Fruit fly (Drosophila melanogaster): ENCODE measurements around the gene Ubx.

The Ubx gene

DNA sequence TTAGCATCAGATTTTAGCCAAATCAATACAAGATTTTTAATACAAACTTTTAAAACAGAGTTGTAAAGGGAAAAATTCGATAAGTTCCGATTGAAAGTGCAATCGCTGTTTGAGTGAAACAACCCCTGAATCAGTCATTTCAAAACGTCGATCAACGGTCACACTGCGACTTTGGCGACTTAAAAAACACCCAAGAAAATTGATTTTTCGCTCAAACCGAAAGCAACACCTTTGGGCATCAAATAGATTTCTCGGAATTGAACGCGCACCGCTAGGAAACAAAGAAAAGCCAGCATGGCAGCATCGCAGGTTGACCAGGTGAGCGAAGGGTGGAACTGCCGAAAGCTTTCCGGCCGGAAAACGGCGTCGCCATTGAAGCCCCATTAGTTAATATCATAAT lies 90.6 kb downstream of the Ubx start, which contains the start of gene Arl6IP1:
Gene Arl6IP1 (plus strand): TSS at position 15 of the 400 bp plus-strand sequence.
- TF ChIP-seq bab1 (GFP tag; optimal IDR thresholded peaks at IDR 0.05) = peak; percentile 23
- no peak for TF ChIP-seq CG11617 (GFP tag; optimal IDR thresholded peaks at IDR 0.05)
- TF ChIP-seq Hr96 (GFP tag; optimal IDR thresholded peaks at IDR 0.05) = no peak
- peak; percentile 57 for TF ChIP-seq CG14711 (tag; optimal IDR thresholded peaks at IDR 0.05)
- no peak for TF ChIP-seq toe (GFP tag; optimal IDR thresholded peaks at IDR 0.05)

DNA sequence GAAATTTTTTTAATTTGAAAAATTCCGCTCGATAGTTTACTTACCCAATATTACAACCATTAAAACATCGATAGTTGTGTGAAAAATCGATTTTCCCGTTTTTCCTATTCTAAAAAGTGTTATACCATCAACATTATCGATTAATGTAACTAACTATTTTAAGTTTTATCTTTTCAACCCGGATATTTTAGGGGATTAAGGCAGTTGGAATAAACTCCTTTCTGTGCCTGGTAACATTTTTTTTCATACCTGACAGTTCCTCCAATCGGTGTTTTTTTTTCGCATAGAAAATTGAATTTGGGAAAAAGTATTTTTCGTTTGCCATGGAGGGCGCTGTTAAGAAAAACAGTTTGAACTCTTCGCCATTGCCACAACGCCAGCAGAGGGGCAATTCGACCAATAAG lies 94.2 kb downstream of the Ubx start, which contains the start of gene nonA-l:
Gene nonA-l (plus strand): TSS at position 201 of the 404 bp plus-strand sequence.
- TF ChIP-seq bab1 (GFP tag; optimal IDR thresholded peaks at IDR 0.05) (peak; percentile 33), CG11617 (GFP tag; optimal IDR thresholded peaks at IDR 0.05) (no peak)

DNA sequence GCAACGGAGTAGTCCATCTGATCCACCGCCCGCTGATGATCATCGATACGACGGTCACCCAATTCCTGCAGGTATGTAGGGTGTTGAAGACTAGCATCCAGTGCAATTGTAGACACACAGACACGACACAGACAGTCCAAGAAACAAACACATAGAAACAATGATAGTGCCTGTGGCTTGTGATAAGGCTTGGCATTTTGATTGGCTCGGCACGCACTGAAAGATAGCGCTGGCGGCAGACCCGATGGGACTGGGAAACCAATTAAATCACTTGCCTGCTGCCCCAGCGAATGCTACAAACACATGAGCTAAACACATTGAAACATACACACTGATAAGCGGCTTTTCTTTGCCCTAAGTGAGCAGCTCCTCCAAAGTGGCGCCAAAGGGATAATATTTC lies 101.5 kb downstream of the Ubx start:
- TF ChIP-seq CG7101 (tag; optimal IDR thresholded peaks at IDR 0.05) = no peak
- TF ChIP-seq CG11617 (GFP tag; optimal IDR thresholded peaks at IDR 0.05) = no peak
- TF ChIP-seq CG1620 (GFP tag; optimal IDR thresholded peaks at IDR 0.05) = no peak
- no peak for TF ChIP-seq cnc (optimal IDR thresholded peaks at IDR 0.05)
- no peak for TF ChIP-seq Clk (GFP tag; optimal IDR thresholded peaks at IDR 0.05)

DNA sequence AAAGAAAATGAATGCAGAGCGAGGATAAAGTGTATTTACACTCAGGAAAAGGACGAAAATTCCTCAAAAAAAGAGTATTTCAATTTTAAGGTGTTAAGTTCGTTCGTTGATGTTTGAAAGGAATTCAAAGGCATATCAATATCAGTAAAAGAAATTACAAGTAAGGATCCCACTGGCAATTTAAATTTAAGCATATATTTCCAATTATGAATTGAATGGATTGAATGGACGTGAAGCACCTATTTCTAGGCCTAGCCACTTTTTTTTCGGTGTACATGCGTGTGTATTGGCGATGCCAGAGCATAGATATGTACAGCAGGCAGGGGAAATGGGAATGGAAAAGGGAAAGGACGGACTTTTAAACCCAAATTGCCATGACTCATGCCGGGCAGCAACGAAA lies 103.7 kb downstream of the Ubx start:
- TF ChIP-seq CG12768 (GFP tag; optimal IDR thresholded peaks at IDR 0.05) (no peak), cnc (optimal IDR thresholded peaks at IDR 0.05) (no peak), CG7101 (tag; optimal IDR thresholded peaks at IDR 0.05) (no peak), toe (GFP tag; optimal IDR thresholded peaks at IDR 0.05) (no peak), Hr96 (GFP tag; optimal IDR thresholded peaks at IDR 0.05) (no peak), kay (GFP tag; ENCODE audit: borderline replicate concordance) (no peak), pad (GFP tag; optimal IDR thresholded peaks at IDR 0.05) (no peak), Clk (GFP tag; optimal IDR thresholded peaks at IDR 0.05) (no peak), ovo (GFP tag; optimal IDR thresholded peaks at IDR 0.05) (no peak), Crg-1 (GFP tag; optimal IDR thresholded peaks at IDR 0.05) (no peak), tj (GFP tag; optimal IDR thresholded peaks at IDR 0.05) (no peak), bab1 (GFP tag; optimal IDR thresholded peaks at IDR 0.05) (no peak), CG7045 (GFP tag; optimal IDR thresholded peaks at IDR 0.05) (no peak), CG5204 (GFP tag; optimal IDR thresholded peaks at IDR 0.05) (no peak), cic (GFP tag; optimal IDR thresholded peaks at IDR 0.05) (no peak), CG14711 (tag; optimal IDR thresholded peaks at IDR 0.05) (no peak)

DNA sequence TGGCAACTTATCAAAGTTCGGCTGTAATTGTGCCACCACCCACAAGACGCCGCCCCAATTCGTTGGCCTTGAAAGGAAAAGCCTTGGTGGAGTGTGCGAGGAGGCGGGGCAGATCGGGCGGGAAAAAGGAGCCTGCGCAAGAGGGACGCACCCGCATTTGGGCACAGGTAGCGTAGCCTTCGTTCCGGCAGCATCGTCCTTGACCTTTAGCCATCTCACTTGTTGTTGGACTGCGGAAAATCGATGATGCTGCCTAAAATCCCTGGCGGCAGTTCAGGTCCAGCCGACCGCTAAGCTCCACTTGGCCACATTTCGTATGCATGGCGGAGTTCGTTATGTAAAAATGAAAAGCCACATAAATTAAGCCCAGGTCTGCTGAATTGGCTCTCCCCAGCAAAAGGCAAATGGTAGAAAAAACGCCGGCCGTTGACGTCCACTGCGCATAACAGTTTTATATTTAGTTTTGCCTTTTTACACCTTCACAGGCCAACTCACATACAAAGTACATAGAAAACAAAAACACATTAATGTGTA lies 107.3 kb downstream of the Ubx start:
- no peak for TF ChIP-seq Mnt (GFP tag; optimal IDR thresholded peaks at IDR 0.05)
- no peak for TF ChIP-seq kay (GFP tag; ENCODE audit: borderline replicate concordance)
- no peak for TF ChIP-seq cic (GFP tag; optimal IDR thresholded peaks at IDR 0.05)
- TF ChIP-seq toe (GFP tag; optimal IDR thresholded peaks at IDR 0.05) = no peak
- TF ChIP-seq ovo (GFP tag; optimal IDR thresholded peaks at IDR 0.05) = no peak
- TF ChIP-seq cnc (optimal IDR thresholded peaks at IDR 0.05) = no peak
- TF ChIP-seq Clk (GFP tag; optimal IDR thresholded peaks at IDR 0.05) = no peak
- TF ChIP-seq CG14711 (tag; optimal IDR thresholded peaks at IDR 0.05) = no peak
- TF ChIP-seq CG5204 (GFP tag; optimal IDR thresholded peaks at IDR 0.05) = no peak
- TF ChIP-seq CG7045 (GFP tag; optimal IDR thresholded peaks at IDR 0.05) = no peak
- no peak for TF ChIP-seq CG11617 (GFP tag; optimal IDR thresholded peaks at IDR 0.05)
- no peak for TF ChIP-seq CG33017 (tag; optimal IDR thresholded peaks at IDR 0.05)
- TF ChIP-seq tj (GFP tag; optimal IDR thresholded peaks at IDR 0.05) = no peak
- no peak for TF ChIP-seq Crg-1 (GFP tag; optimal IDR thresholded peaks at IDR 0.05)

DNA sequence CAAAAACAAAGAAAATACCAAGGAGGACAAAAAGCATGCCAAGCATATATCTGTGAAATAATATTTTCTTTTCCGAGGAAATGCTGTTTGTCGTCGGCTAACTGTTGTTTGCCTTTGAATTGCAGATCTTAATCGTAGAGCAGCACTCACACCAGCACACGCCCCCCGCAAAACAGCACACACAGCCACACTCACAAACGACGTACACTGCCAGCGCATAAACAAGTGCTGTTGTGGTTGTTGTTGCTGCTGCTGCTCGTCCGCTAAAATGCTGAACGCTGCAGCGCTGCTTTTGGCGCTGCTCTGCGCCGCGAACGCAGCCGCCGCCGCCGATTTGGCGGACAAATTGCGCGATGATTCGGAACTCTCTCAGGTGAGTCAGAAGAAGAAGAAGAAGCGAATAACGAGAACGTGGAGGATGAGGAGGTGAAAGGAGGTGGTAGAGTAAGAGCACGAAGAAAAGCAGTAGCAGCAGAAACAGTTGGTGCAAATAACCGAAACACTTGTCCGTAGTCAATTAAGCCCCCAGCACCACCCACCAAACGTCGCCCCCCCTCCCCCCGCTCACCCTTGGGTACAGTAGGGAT lies 108.3 kb downstream of the Ubx start:
- TF ChIP-seq pad (GFP tag; optimal IDR thresholded peaks at IDR 0.05) = no peak
- TF ChIP-seq kay (GFP tag; ENCODE audit: borderline replicate concordance) = peak; percentile 79
- TF ChIP-seq CG12768 (GFP tag; optimal IDR thresholded peaks at IDR 0.05) = no peak
- TF ChIP-seq ovo (GFP tag; optimal IDR thresholded peaks at IDR 0.05) = peak; percentile 12
- TF ChIP-seq tj (GFP tag; optimal IDR thresholded peaks at IDR 0.05) = peak; percentile 81
- TF ChIP-seq Mnt (GFP tag; optimal IDR thresholded peaks at IDR 0.05) = no peak

DNA sequence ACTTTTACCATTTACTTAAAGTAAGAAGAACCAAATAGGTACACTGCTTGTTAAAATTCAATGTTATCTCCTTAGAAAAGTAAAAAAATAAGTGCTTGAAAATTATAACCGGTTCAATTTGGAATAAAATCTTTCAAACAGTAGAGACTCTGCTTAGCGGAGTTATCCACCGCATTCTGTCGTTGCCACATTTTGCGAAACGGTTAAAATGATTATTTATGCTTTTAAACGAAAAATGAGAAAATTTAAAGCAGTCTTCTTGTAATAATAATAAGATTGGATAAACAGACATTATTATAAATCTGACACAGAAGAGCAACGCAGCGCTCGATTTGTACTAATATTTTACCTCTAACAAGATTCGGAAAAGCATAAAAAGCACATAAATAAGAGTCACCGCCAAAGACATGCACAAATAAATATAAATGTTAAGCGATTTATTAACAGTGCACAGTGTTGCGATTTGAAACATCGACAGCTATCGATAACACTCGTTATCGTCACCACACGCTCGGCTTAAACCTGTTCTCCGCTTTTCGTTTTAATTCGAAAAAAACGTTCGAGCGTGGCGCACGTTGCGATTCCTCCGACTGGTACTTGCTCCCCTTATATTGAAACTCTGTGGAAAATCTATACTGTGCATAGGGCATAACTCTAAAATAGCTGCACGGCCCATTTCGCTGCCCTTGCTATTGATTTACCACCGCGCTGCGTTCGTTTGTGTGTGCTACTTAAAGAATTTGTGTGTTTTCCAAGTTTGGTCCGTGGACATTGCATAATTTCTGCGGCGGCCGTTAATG lies 109.3 kb downstream of the Ubx start, which contains the start of gene Fas1:
Gene Fas1 (plus strand): TSS at position 489 of the 800 bp plus-strand sequence.
- no peak for TF ChIP-seq CG7101 (tag; optimal IDR thresholded peaks at IDR 0.05)
- TF ChIP-seq Crg-1 (GFP tag; optimal IDR thresholded peaks at IDR 0.05) = peak; percentile 1
- TF ChIP-seq toe (GFP tag; optimal IDR thresholded peaks at IDR 0.05) = no peak
- TF ChIP-seq Hr96 (GFP tag; optimal IDR thresholded peaks at IDR 0.05) = peak; percentile 2
- no peak for TF ChIP-seq CG12768 (GFP tag; optimal IDR thresholded peaks at IDR 0.05)
- TF ChIP-seq kay (GFP tag; ENCODE audit: borderline replicate concordance) = peak; percentile 89
- TF ChIP-seq Mnt (GFP tag; optimal IDR thresholded peaks at IDR 0.05) = peak; percentile 32
